Fruit fly (Drosophila melanogaster) whole organism, prepupa: Measurements from ENCODE around the gene CG4553.

ENCODE experiments used
- Blimp-1 ChIP-seq: fragments of 200-800 bp; sonication (Bioruptor generic); optimal IDR thresholded peaks from 3 replicates; lab custom pipeline; 2017; ENCODE audit warnings: missing biosample characterization, missing genetic modification characterization, mild to moderate bottlenecking, moderate library complexity, missing genetic modification reagents
- CG10631 ChIP-seq: fragments of 200-800 bp; sonication (Bioruptor generic); optimal IDR thresholded peaks from 2 replicates; lab custom pipeline; 2016; ENCODE audit warnings: missing biosample characterization, missing genetic modification characterization
- CG10669 ChIP-seq: fragments of 200-800 bp; sonication (Bioruptor generic); optimal IDR thresholded peaks from 3 replicates; lab custom pipeline; 2018; ENCODE audit warnings: missing biosample characterization, mild to moderate bottlenecking, missing genetic modification characterization, moderate library complexity
- CG11762 ChIP-seq: fragments of 200-800 bp; sonication (Bioruptor generic); optimal IDR thresholded peaks from 3 replicates; lab custom pipeline; 2016; ENCODE audit warnings: missing biosample characterization, missing genetic modification characterization; ENCODE audit not compliant: insufficient read depth
- CG11902 ChIP-seq: fragments of 200-800 bp; sonication (Bioruptor generic); optimal IDR thresholded peaks from 3 replicates; lab custom pipeline; 2016; ENCODE audit warnings: missing biosample characterization, missing genetic modification characterization
- CG1621 ChIP-seq: fragments of 200-800 bp; sonication (Bioruptor generic); optimal IDR thresholded peaks from 3 replicates; lab custom pipeline; 2018; ENCODE audit warnings: missing biosample characterization, mild to moderate bottlenecking, missing genetic modification characterization
- CG16779 ChIP-seq: fragments of 200-800 bp; sonication (Bioruptor generic); optimal IDR thresholded peaks from 3 replicates; lab custom pipeline; 2017; ENCODE audit warnings: missing biosample characterization, mild to moderate bottlenecking, missing genetic modification characterization
- CG3032 ChIP-seq: fragments of 200-800 bp; optimal IDR thresholded peaks from 2 replicates; lab custom pipeline; 2019; ENCODE audit warnings: missing biosample characterization, mild to moderate bottlenecking, missing genetic modification characterization, moderate library complexity
- CG31627 ChIP-seq: fragments of 200-800 bp; sonication (Bioruptor generic); optimal IDR thresholded peaks from 3 replicates; lab custom pipeline; 2016; ENCODE audit warnings: missing biosample characterization, missing genetic modification characterization
- CG32006 ChIP-seq: fragments of 200-800 bp; sonication (Bioruptor generic); optimal IDR thresholded peaks from 3 replicates; lab custom pipeline; 2017; ENCODE audit warnings: missing biosample characterization, mild to moderate bottlenecking, missing genetic modification characterization
- CG34406 ChIP-seq: fragments of 200-800 bp; sonication (Bioruptor generic); optimal IDR thresholded peaks from 3 replicates; lab custom pipeline; 2016; ENCODE audit warnings: missing biosample characterization, missing genetic modification characterization
- CG3919 ChIP-seq: fragments of 200-800 bp; sonication (Bioruptor generic); optimal IDR thresholded peaks from 3 replicates; lab custom pipeline; 2016; ENCODE audit warnings: missing biosample characterization, missing genetic modification characterization
- CG6792 ChIP-seq: fragments of 200-800 bp; sonication (Bioruptor generic); optimal IDR thresholded peaks from 3 replicates; lab custom pipeline; 2016; ENCODE audit warnings: missing biosample characterization, missing genetic modification characterization
- CG6808 ChIP-seq: fragments of 200-800 bp; sonication (Bioruptor generic); optimal IDR thresholded peaks from 3 replicates; lab custom pipeline; 2017; ENCODE audit warnings: missing biosample characterization, missing genetic modification characterization, mild to moderate bottlenecking, moderate library complexity, missing genetic modification reagents
- CG8632 ChIP-seq: fragments of 200-800 bp; sonication (Bioruptor generic); optimal IDR thresholded peaks from 3 replicates; lab custom pipeline; 2016; ENCODE audit warnings: missing biosample characterization, missing genetic modification characterization
- CG9139 ChIP-seq: fragments of 200-800 bp; sonication (Bioruptor generic); optimal IDR thresholded peaks from 3 replicates; lab custom pipeline; 2017; ENCODE audit warnings: missing biosample characterization, mild to moderate bottlenecking, missing genetic modification characterization
- Eip75B ChIP-seq: fragments of 200-800 bp; sonication (Bioruptor generic); optimal IDR thresholded peaks from 3 replicates; lab custom pipeline; 2016; ENCODE audit warnings: missing biosample characterization, missing genetic modification characterization
- Eip78C ChIP-seq: fragments of 200-800 bp; sonication (Bioruptor generic); peaks from one replicate; lab custom pipeline; 2016; ENCODE audit warnings: missing biosample characterization, missing genetic modification characterization
- Eip93F ChIP-seq: fragments of 200-800 bp; sonication (Bioruptor generic); optimal IDR thresholded peaks from 2 replicates; lab custom pipeline; 2016; ENCODE audit warnings: missing biosample characterization, mild to moderate bottlenecking, missing genetic modification characterization
- Ets21C ChIP-seq: fragments of 200-800 bp; sonication (Bioruptor generic); optimal IDR thresholded peaks from 3 replicates; lab custom pipeline; 2016; ENCODE audit warnings: missing biosample characterization, missing genetic modification characterization
- Ets96B ChIP-seq: fragments of 200-800 bp; optimal IDR thresholded peaks from 2 replicates; lab custom pipeline; 2019; ENCODE audit warnings: missing biosample characterization, mild to moderate bottlenecking, missing genetic modification characterization, moderate library complexity
- Gug ChIP-seq: fragments of 200-800 bp; sonication (Bioruptor generic); IDR thresholded peaks from 2 replicates; pipeline ENCODE4 v1.3.6; 2022; ENCODE audit warnings: missing biosample characterization, missing genetic modification characterization
- Hr39 ChIP-seq: fragments of 200-800 bp; sonication (Bioruptor generic); optimal IDR thresholded peaks from 2 replicates; lab custom pipeline; 2016; ENCODE audit warnings: missing biosample characterization, missing genetic modification characterization
- Hr4 ChIP-seq: fragments of 200-800 bp; sonication (Bioruptor generic); optimal IDR thresholded peaks from 3 replicates; lab custom pipeline; 2016; ENCODE audit warnings: missing biosample characterization, missing genetic modification characterization
- Met ChIP-seq: fragments of 200-800 bp; sonication (Bioruptor generic); optimal IDR thresholded peaks from 3 replicates; lab custom pipeline; 2016; ENCODE audit warnings: missing biosample characterization, missing genetic modification characterization
- OdsH ChIP-seq: fragments of 200-800 bp; sonication (Bioruptor generic); optimal IDR thresholded peaks from 3 replicates; lab custom pipeline; 2016; ENCODE audit warnings: missing biosample characterization, missing genetic modification characterization
- Sox102F ChIP-seq: fragments of 200-800 bp; sonication (Bioruptor generic); optimal IDR thresholded peaks from 2 replicates; lab custom pipeline; 2016; ENCODE audit warnings: missing biosample characterization, mild to moderate bottlenecking, missing genetic modification characterization
- achi ChIP-seq: fragments of 200-800 bp; sonication (Bioruptor generic); optimal IDR thresholded peaks from 3 replicates; lab custom pipeline; 2016; ENCODE audit warnings: missing biosample characterization, missing genetic modification characterization
- acj6 ChIP-seq: fragments of 200-800 bp; sonication (Bioruptor generic); optimal IDR thresholded peaks from 3 replicates; lab custom pipeline; 2016; ENCODE audit warnings: missing biosample characterization, missing genetic modification characterization
- cyc ChIP-seq: fragments of 200-800 bp; sonication (Bioruptor generic); optimal IDR thresholded peaks from 3 replicates; lab custom pipeline; 2016; ENCODE audit warnings: missing biosample characterization, missing genetic modification characterization
- dsx ChIP-seq: fragments of 200-800 bp; optimal IDR thresholded peaks from 3 replicates; lab custom pipeline; 2019; ENCODE audit warnings: missing biosample characterization, mild to moderate bottlenecking, missing genetic modification characterization, moderate library complexity; ENCODE audit not compliant: poor library complexity, severe bottlenecking
- eg ChIP-seq: fragments of 200-800 bp; sonication (Bioruptor generic); IDR thresholded peaks from 3 replicates; pipeline ENCODE4 v1.3.6; 2022; ENCODE audit warnings: missing biosample characterization, missing genetic modification characterization
- esn ChIP-seq: fragments of 200-800 bp; sonication (Bioruptor generic); optimal IDR thresholded peaks from 2 replicates; lab custom pipeline; 2016; ENCODE audit warnings: missing biosample characterization, mild to moderate bottlenecking, missing genetic modification characterization, moderate library complexity
- fd59A ChIP-seq: fragments of 200-800 bp; sonication (Bioruptor generic); optimal IDR thresholded peaks from 2 replicates; lab custom pipeline; 2017; ENCODE audit warnings: missing biosample characterization, mild to moderate bottlenecking, missing genetic modification characterization, missing genetic modification reagents
- fd85E ChIP-seq: fragments of 200-800 bp; sonication (Bioruptor generic); optimal IDR thresholded peaks from 3 replicates; lab custom pipeline; 2016; ENCODE audit warnings: missing biosample characterization, missing genetic modification characterization
- fkh ChIP-seq: fragments of 200-800 bp; sonication (Bioruptor generic); optimal IDR thresholded peaks from 3 replicates; lab custom pipeline; 2017; ENCODE audit warnings: missing biosample characterization, mild to moderate bottlenecking, missing genetic modification characterization, moderate library complexity
- lz ChIP-seq: fragments of 200-800 bp; sonication (Bioruptor generic); optimal IDR thresholded peaks from 3 replicates; lab custom pipeline; 2016; ENCODE audit warnings: missing biosample characterization, missing genetic modification characterization
- pdm3 ChIP-seq: fragments of 200-800 bp; sonication (Bioruptor generic); optimal IDR thresholded peaks from 3 replicates; lab custom pipeline; 2016; ENCODE audit warnings: missing biosample characterization, missing genetic modification characterization
- salr ChIP-seq, 2 experiments: fragments of 200-800 bp; sonication (Bioruptor generic); optimal IDR thresholded peaks; 3 replicates each; lab custom pipeline; 2016 to 2018; ENCODE audit warnings: missing biosample characterization in 2 of 2, missing genetic modification characterization in 2 of 2, mild to moderate bottlenecking in 1 of 2
- svp ChIP-seq: fragments of 200-800 bp; sonication (Bioruptor generic); peaks from one replicate; lab custom pipeline; 2016; ENCODE audit warnings: missing biosample characterization, missing genetic modification characterization
- topi ChIP-seq: fragments of 200-800 bp; sonication (Bioruptor generic); optimal IDR thresholded peaks from 3 replicates; lab custom pipeline; 2016; ENCODE audit warnings: missing biosample characterization, missing genetic modification characterization
- vri ChIP-seq: fragments of 200-800 bp; sonication (Bioruptor generic); optimal IDR thresholded peaks from 3 replicates; lab custom pipeline; 2016; ENCODE audit warnings: missing biosample characterization, mild to moderate bottlenecking, missing genetic modification characterization

CG4553 gene

DNA sequence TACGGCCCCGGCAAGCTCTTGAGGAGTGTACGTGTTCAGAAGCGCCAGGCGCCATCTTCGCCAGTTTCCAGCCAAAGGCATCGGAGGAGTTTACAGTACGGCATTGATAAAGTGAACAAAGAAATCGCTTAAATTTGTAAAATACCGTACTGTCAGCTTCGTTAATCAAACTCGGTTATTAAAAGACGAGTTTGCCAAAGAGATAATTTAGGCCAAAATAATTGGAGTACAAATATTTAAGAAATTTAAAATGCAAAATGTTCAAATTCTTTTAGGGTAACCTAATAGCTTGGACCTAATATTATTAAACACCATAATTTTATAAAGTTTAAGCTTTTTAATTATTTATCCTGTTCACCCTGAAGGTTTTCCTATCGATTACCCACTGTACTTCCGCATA, 24.9 kb downstream of the CG4553 start (continued):
- TF ChIP-seq Eip78C (GFP tag; lab: Kevin White, UChicago) = peak; percentile 74
- no peak for TF ChIP-seq Sox102F
- peak; percentile 34 for TF ChIP-seq Ets96B
- no peak for TF ChIP-seq fd85E (GFP tag; lab: Kevin White, UChicago)
- TF ChIP-seq OdsH (GFP tag; lab: Kevin White, UChicago) = peak; percentile 20
- peak; percentile 32 for TF ChIP-seq Eip75B (GFP tag; lab: Kevin White, UChicago)
- TF ChIP-seq Hr4 (GFP tag; lab: Kevin White, UChicago) = peak; percentile 54
- no peak for TF ChIP-seq Blimp-1
- no peak for TF ChIP-seq CG11762 (GFP tag; lab: Kevin White, UChicago)
- TF ChIP-seq CG34406 (GFP tag; lab: Kevin White, UChicago) = peak; percentile 14
- TF ChIP-seq CG3919 (GFP tag; lab: Kevin White, UChicago) = peak; percentile 23
- TF ChIP-seq svp = peak; percentile 61
- TF ChIP-seq CG3032 = peak; percentile 37
- no peak for TF ChIP-seq Eip93F (GFP tag; lab: Kevin White, UChicago)
- TF ChIP-seq Ets21C = no peak
- TF ChIP-seq Hr39 = peak; percentile 27
- TF ChIP-seq cyc = no peak
- TF ChIP-seq dsx (GFP tag; lab: Kevin White, UChicago) = no peak
- no peak for TF ChIP-seq CG6808 (GFP tag; lab: Kevin White, UChicago)
- peak; percentile 53 for TF ChIP-seq CG10631 (GFP tag; lab: Kevin White, UChicago)
- TF ChIP-seq esn = peak; percentile 31

DNA sequence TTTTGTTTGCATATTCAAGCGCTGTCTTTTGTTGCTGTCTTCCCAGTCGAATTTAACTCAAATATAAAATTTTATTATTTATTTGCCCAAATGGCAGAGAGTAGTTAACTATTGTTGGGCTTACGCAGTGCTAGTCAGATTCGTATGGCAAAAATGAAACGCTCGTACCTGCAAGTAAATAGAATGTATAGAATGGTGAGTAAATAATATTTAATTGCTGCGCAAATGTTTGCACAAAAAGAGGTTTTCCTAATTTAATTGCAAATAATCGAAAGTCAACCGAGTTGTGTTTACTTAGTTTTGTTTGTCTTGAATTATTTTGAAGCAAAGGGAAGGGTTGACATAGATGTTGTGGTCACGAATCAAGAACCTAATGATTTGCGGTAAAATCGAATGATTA, 28.0 kb downstream of the CG4553 start:
- TF ChIP-seq CG10669 (GFP tag; lab: Kevin White, UChicago) (no peak), fkh (GFP tag; lab: Kevin White, UChicago) (peak; percentile 90), CG3032 (no peak), CG6808 (GFP tag; lab: Kevin White, UChicago) (no peak)

DNA sequence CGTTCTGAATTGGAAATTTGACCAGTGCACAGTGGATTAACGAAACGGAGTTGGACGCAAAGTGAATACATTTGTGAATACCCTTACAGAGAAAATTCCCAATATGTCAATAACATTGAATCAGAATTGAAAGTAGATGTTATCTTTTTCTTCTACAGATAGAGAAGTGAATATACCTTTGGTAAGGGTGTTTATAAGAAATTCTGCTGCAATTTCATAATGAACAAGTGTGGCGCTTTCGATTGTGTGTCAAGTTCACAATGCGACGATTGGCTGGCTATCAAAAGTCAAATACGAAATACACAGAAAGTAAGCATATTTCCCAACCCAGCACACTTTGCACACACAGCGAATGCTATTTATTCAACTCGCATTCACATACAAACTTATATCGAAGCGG, 28.4 kb downstream of the CG4553 start:
- TF ChIP-seq OdsH (GFP tag; lab: Kevin White, UChicago) (no peak), svp (peak; percentile 70), CG6792 (no peak), CG1621 (tag; lab: Kevin White, UChicago) (no peak), Eip78C (GFP tag; lab: Kevin White, UChicago) (peak; percentile 26), CG8632 (GFP tag; lab: Kevin White, UChicago) (no peak), CG11902 (GFP tag; lab: Kevin White, UChicago) (no peak), Gug (GFP tag; lab: Robert Waterston, UW) (no peak), achi (no peak), vri (GFP tag; lab: Kevin White, UChicago) (peak; percentile 29), topi (GFP tag; lab: Kevin White, UChicago) (peak; percentile 23), eg (GFP tag; lab: Robert Waterston, UW) (no peak), CG32006 (GFP tag; lab: Kevin White, UChicago) (no peak), fd59A (no peak), esn (peak; percentile 45), Met (GFP tag; lab: Kevin White, UChicago) (peak; percentile 17), Hr39 (peak; percentile 38), Eip75B (GFP tag; lab: Kevin White, UChicago) (peak; percentile 23), CG31627 (GFP tag; lab: Kevin White, UChicago) (peak; percentile 31), acj6 (GFP tag; lab: Kevin White, UChicago) (peak; percentile 1), pdm3 (GFP tag; lab: Kevin White, UChicago) (peak; percentile 3), lz (GFP tag; lab: Kevin White, UChicago) (no peak), CG9139 (GFP tag; lab: Kevin White, UChicago) (no peak), dsx (GFP tag; lab: Kevin White, UChicago) (no peak), fd85E (GFP tag; lab: Kevin White, UChicago) (no peak), salr (GFP tag; optimal IDR thresholded peaks at IDR 0.05; lab: Kevin White, UChicago) (no peak), Sox102F (peak; percentile 18), CG16779 (tag; lab: Kevin White, UChicago) (no peak)
